Worm (Caenorhabditis elegans) whole organism, young adult: ENCODE data around the gene W06A7.2.

Source experiments
- B0035.1 ChIP-seq: sonication (generic microtip); optimal IDR thresholded peaks from 2 replicates; lab custom pipeline; 2016; ENCODE audit warnings: missing genetic modification characterization, mild to moderate bottlenecking, missing compliant biosample characterization, missing genotype, missing genetic modification reagents
- B0261.1 ChIP-seq: sonication (generic microtip); optimal IDR thresholded peaks from 2 replicates; lab custom pipeline; 2016; ENCODE audit warnings: mild to moderate bottlenecking, missing genetic modification characterization, moderate library complexity, missing compliant biosample characterization
- F10E7.11 ChIP-seq: sonication (generic microtip); optimal IDR thresholded peaks from 2 replicates; lab custom pipeline; 2017; ENCODE audit warnings: mild to moderate bottlenecking, missing genetic modification characterization, moderate library complexity, missing compliant biosample characterization
- F33H1.4 ChIP-seq: fragments of 200-800 bp; sonication (Bioruptor generic); IDR thresholded peaks from 2 replicates; pipeline ENCODE4 v1.3.6; 2022; ENCODE audit warnings: missing genetic modification reagents, missing genetic modification characterization, missing compliant biosample characterization
- F39B2.1 ChIP-seq: fragments of 200-800 bp; sonication (Bioruptor generic); IDR thresholded peaks from 2 replicates; pipeline ENCODE4 v1.3.6; 2022; ENCODE audit warnings: missing genetic modification reagents, missing genetic modification characterization, missing compliant biosample characterization
- F52B5.7 ChIP-seq: sonication (generic microtip); optimal IDR thresholded peaks from 2 replicates; lab custom pipeline; 2016; ENCODE audit warnings: mild to moderate bottlenecking, missing genetic modification characterization, missing compliant biosample characterization
- F55B11.4 ChIP-seq: sonication (generic microtip); optimal IDR thresholded peaks from 2 replicates; lab custom pipeline; 2016; ENCODE audit warnings: missing compliant biosample characterization, missing genetic modification characterization, borderline replicate concordance; ENCODE audit not compliant: insufficient read depth
- F57C9.4 ChIP-seq: sonication (generic microtip); optimal IDR thresholded peaks from 2 replicates; lab custom pipeline; 2017; ENCODE audit warnings: mild to moderate bottlenecking, missing genetic modification characterization, missing compliant biosample characterization
- T07F8.4 ChIP-seq: sonication (generic microtip); optimal IDR thresholded peaks from 2 replicates; lab custom pipeline; 2016; ENCODE audit warnings: mild to moderate bottlenecking, missing genetic modification characterization, moderate library complexity, missing compliant biosample characterization
- Y79H2A.3 ChIP-seq: fragments of 200-800 bp; sonication (Bioruptor generic); conservative IDR thresholded peaks from 2 replicates; pipeline ENCODE4 v1.3.6; 2022; ENCODE audit warnings: missing genetic modification reagents, missing genetic modification characterization, missing compliant biosample characterization
- ZK185.1 ChIP-seq: sonication (generic microtip); optimal IDR thresholded peaks from 2 replicates; lab custom pipeline; 2016; ENCODE audit warnings: mild to moderate bottlenecking, missing genetic modification characterization, missing compliant biosample characterization; ENCODE audit not compliant: poor library complexity, severe bottlenecking
- aptf-3 ChIP-seq: fragments of 200-800 bp; sonication (Bioruptor generic); IDR thresholded peaks from 2 replicates; pipeline ENCODE4 v1.3.6; 2022; ENCODE audit warnings: missing genetic modification characterization, missing compliant biosample characterization
- atf-7 ChIP-seq: sonication (generic microtip); optimal IDR thresholded peaks from 2 replicates; lab custom pipeline; 2017; ENCODE audit warnings: mild to moderate bottlenecking, missing genetic modification characterization, missing compliant biosample characterization
- athp-1 ChIP-seq: sonication (generic microtip); optimal IDR thresholded peaks from 2 replicates; lab custom pipeline; 2017; ENCODE audit warnings: mild to moderate bottlenecking, missing genetic modification characterization, missing compliant biosample characterization
- attf-5 ChIP-seq: fragments of 200-800 bp; sonication (Bioruptor generic); optimal IDR thresholded peaks from 2 replicates; lab custom pipeline; 2018; ENCODE audit warnings: mild to moderate bottlenecking, missing genetic modification characterization, missing compliant biosample characterization
- ccch-3 ChIP-seq: fragments of 200-800 bp; sonication (Bioruptor generic); optimal IDR thresholded peaks from 2 replicates; lab custom pipeline; 2018; ENCODE audit warnings: mild to moderate bottlenecking, missing genetic modification characterization, missing compliant biosample characterization
- ceh-58 ChIP-seq: fragments of 200-800 bp; sonication (Bioruptor generic); IDR thresholded peaks from 2 replicates; pipeline ENCODE4 v1.3.6; 2022; ENCODE audit warnings: missing genetic modification characterization, missing compliant biosample characterization
- dox-1 ChIP-seq: fragments of 200-800 bp; sonication (Bioruptor generic); IDR thresholded peaks from 2 replicates; pipeline ENCODE4 v1.3.6; 2022; ENCODE audit warnings: missing genetic modification reagents, missing genetic modification characterization, missing compliant biosample characterization
- dpff-1 ChIP-seq: sonication (generic microtip); optimal IDR thresholded peaks from 2 replicates; lab custom pipeline; 2017; ENCODE audit warnings: mild to moderate bottlenecking, missing genetic modification characterization, missing compliant biosample characterization
- dpl-1 ChIP-seq: fragments of 150-350 bp; optimal IDR thresholded peaks from 2 replicates; lab custom pipeline; 2014; ENCODE audit warnings: missing biosample characterization, missing genetic modification reagents, missing genetic modification characterization
- efl-1 ChIP-seq: fragments of 150-350 bp; optimal IDR thresholded peaks from 2 replicates; lab custom pipeline; 2014; ENCODE audit warnings: missing biosample characterization, missing genetic modification reagents, missing genetic modification characterization
- egl-18 ChIP-seq: fragments of 200-800 bp; sonication (Bioruptor generic); IDR thresholded peaks from 2 replicates; pipeline ENCODE4 v1.3.6; 2022; ENCODE audit warnings: missing genetic modification reagents, missing genetic modification characterization, missing compliant biosample characterization
- egl-44 ChIP-seq: fragments of 200-800 bp; sonication (Bioruptor generic); IDR thresholded peaks from 2 replicates; pipeline ENCODE4 v1.3.6; 2022; ENCODE audit warnings: missing genetic modification reagents, missing genetic modification characterization, missing compliant biosample characterization
- ekl-4 ChIP-seq: fragments of 200-800 bp; sonication (Bioruptor generic); IDR thresholded peaks from 2 replicates; pipeline ENCODE4 v1.3.6; 2022; ENCODE audit warnings: missing genetic modification reagents, missing genetic modification characterization, missing compliant biosample characterization
- hmg-20 ChIP-seq: fragments of 200-800 bp; sonication (Bioruptor generic); IDR thresholded peaks from 2 replicates; pipeline ENCODE4 v1.3.6; 2022; ENCODE audit warnings: missing genetic modification reagents, missing genetic modification characterization, missing compliant biosample characterization
- let-607 ChIP-seq, 2 experiments: fragments of 200-800 bp in 1 of 2; sonication (Bioruptor generic) in 1 of 2; sonication (generic microtip) in 1 of 2; optimal IDR thresholded peaks; 2 replicates each; lab custom pipeline; 2016 to 2018; ENCODE audit warnings: mild to moderate bottlenecking in 2 of 2, missing compliant biosample characterization in 2 of 2, missing genetic modification characterization in 2 of 2, moderate library complexity in 2 of 2, missing genotype in 1 of 2
- lin-40 ChIP-seq: sonication (generic microtip); optimal IDR thresholded peaks from 2 replicates; lab custom pipeline; 2016; ENCODE audit warnings: missing genetic modification characterization, mild to moderate bottlenecking, missing compliant biosample characterization, missing genotype, missing genetic modification reagents
- lir-1 ChIP-seq: fragments of 200-800 bp; sonication (Bioruptor generic); conservative IDR thresholded peaks from 2 replicates; pipeline ENCODE4 v1.3.6; 2022; ENCODE audit warnings: missing genetic modification reagents, missing genetic modification characterization, missing compliant biosample characterization
- madf-10 ChIP-seq: sonication (generic microtip); optimal IDR thresholded peaks from 2 replicates; lab custom pipeline; 2016; ENCODE audit warnings: mild to moderate bottlenecking, missing genetic modification characterization, missing compliant biosample characterization
- madf-3 ChIP-seq: fragments of 200-800 bp; sonication (Bioruptor generic); IDR thresholded peaks from 2 replicates; pipeline ENCODE4 v1.3.6; 2022; ENCODE audit warnings: missing genetic modification reagents, missing genetic modification characterization, missing compliant biosample characterization
- mxl-1 ChIP-seq: sonication (generic microtip); optimal IDR thresholded peaks from 2 replicates; lab custom pipeline; 2016; ENCODE audit warnings: missing genetic modification characterization, missing compliant biosample characterization
- nhr-27 ChIP-seq: fragments of 200-800 bp; sonication (Bioruptor generic); optimal IDR thresholded peaks from 2 replicates; lab custom pipeline; 2018; ENCODE audit warnings: mild to moderate bottlenecking, missing genetic modification characterization, moderate library complexity, missing compliant biosample characterization
- rcor-1 ChIP-seq: fragments of 200-800 bp; sonication (Bioruptor generic); IDR thresholded peaks from 2 replicates; pipeline ENCODE4 v1.3.6; 2022; ENCODE audit warnings: missing genetic modification reagents, missing genetic modification characterization, missing compliant biosample characterization
- rec-8 ChIP-seq, 2 experiments: sonication (generic microtip); optimal IDR thresholded peaks; 2 replicates each; lab custom pipeline; 2016; ENCODE audit warnings: mild to moderate bottlenecking in 2 of 2, missing genetic modification characterization in 2 of 2, missing genetic modification reagents in 2 of 2, missing genotype in 2 of 2, missing biosample characterization in 1 of 2, missing compliant biosample characterization in 1 of 2, moderate library complexity in 1 of 2
- repo-1 ChIP-seq: sonication (generic microtip); optimal IDR thresholded peaks from 2 replicates; lab custom pipeline; 2017; ENCODE audit warnings: mild to moderate bottlenecking, missing genetic modification characterization, missing compliant biosample characterization
- rpc-1 ChIP-seq, 2 experiments: fragments of 150-350 bp in 1 of 2; sonication (generic microtip) in 1 of 2; optimal IDR thresholded peaks; 2 replicates each; lab custom pipeline; 2014 to 2018; ENCODE audit warnings: missing biosample characterization in 1 of 2, missing genetic modification characterization in 1 of 2, missing genetic modification reagents in 1 of 2, missing genotype in 1 of 2
- snpc-1.1 ChIP-seq: sonication (generic microtip); optimal IDR thresholded peaks from 2 replicates; lab custom pipeline; 2017; ENCODE audit warnings: missing genetic modification characterization, mild to moderate bottlenecking, missing compliant biosample characterization, antibody characterized with exemption, moderate library complexity, missing genotype, missing genetic modification reagents; ENCODE audit not compliant: insufficient read depth
- snpc-3.4 ChIP-seq: sonication (generic microtip); optimal IDR thresholded peaks from 2 replicates; lab custom pipeline; 2017; ENCODE audit warnings: missing genetic modification characterization, mild to moderate bottlenecking, missing compliant biosample characterization, antibody characterized with exemption, moderate library complexity, missing genotype, missing genetic modification reagents
- snpc-4 ChIP-seq, 5 experiments: fragments of 150-350 bp in 1 of 5; sonication (generic microtip) in 4 of 5; optimal IDR thresholded peaks; 2 replicates each; lab custom pipeline; 2014 to 2018; ENCODE audit warnings: missing genetic modification characterization in 5 of 5, missing biosample characterization in 3 of 5, antibody characterized with exemption in 2 of 5, mild to moderate bottlenecking in 2 of 5, missing compliant biosample characterization in 2 of 5, missing genotype in 2 of 5, moderate library complexity in 2 of 5, missing genetic modification reagents in 1 of 5
- somi-1 ChIP-seq: fragments of 200-800 bp; sonication (Bioruptor generic); optimal IDR thresholded peaks from 2 replicates; lab custom pipeline; 2018; ENCODE audit warnings: mild to moderate bottlenecking, missing genetic modification characterization, missing compliant biosample characterization
- tbp1 ChIP-seq: fragments of 200-800 bp; sonication (Bioruptor generic); optimal IDR thresholded peaks from 2 replicates; lab custom pipeline; 2018; ENCODE audit warnings: mild to moderate bottlenecking, missing genetic modification characterization, missing compliant biosample characterization
- tbx-9 ChIP-seq: sonication (generic microtip); optimal IDR thresholded peaks from 2 replicates; lab custom pipeline; 2016; ENCODE audit warnings: borderline replicate concordance, missing genetic modification characterization, inconsistent platforms, missing compliant biosample characterization
- zfh-2 ChIP-seq: fragments of 200-800 bp; sonication (Bioruptor generic); conservative IDR thresholded peaks from 2 replicates; pipeline ENCODE4 v1.3.6; 2022; ENCODE audit warnings: missing genetic modification reagents, missing genetic modification characterization, missing compliant biosample characterization
- ztf-18 ChIP-seq: sonication (generic microtip); optimal IDR thresholded peaks from 2 replicates; lab custom pipeline; 2016; ENCODE audit warnings: missing genotype, mild to moderate bottlenecking, missing genetic modification characterization, missing compliant biosample characterization
- ztf-22 ChIP-seq: fragments of 200-800 bp; sonication (Bioruptor generic); optimal IDR thresholded peaks from 2 replicates; lab custom pipeline; 2018; ENCODE audit warnings: mild to moderate bottlenecking, missing genetic modification characterization, moderate library complexity, missing compliant biosample characterization
- ztf-3 ChIP-seq: fragments of 200-800 bp; sonication (Bioruptor generic); optimal IDR thresholded peaks from 2 replicates; lab custom pipeline; 2018; ENCODE audit warnings: mild to moderate bottlenecking, missing genetic modification characterization, missing compliant biosample characterization

W06A7.2 gene

DNA sequence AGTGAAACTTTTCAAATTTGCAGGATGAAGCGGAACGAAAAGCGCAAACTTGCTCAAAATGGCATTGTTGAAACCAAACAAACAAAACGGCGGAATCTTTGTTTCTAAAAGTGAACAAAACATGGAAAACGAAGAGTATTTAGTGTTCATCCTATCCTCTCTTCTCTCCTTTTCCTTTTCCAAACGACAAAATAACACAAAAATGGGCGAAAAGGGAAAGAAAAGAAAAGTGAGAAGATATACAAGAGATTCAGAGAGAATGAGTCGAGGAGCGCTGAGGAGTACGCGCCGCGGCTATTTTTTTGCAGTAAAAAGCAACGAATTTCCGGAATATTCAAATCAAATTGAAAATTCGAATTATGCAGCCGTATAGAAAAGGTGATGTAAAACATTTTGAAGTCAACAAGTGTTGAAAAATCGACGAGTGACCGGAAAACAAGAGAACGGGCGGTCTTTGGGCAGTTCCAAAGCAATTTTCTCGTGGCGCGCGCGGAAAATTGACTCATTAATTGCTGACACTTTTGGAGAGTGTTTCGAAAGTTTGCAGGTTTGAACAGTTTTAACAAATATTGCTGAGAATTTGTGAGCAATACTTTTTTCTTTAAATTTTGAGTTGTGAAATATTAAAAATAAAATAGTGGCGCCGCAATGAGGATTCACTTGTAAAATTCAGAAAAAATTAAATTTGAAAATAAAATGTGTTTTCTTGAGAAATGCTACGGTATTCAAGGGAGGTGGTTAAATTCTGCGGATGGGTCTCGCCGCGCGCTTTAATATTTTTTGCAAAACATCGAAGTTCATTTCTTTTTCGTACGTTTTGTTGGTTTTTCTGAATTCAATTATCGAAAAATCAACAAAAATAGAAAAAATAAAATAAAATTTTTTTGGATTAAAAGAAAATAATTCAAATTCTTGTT, 13.7 kb downstream of the W06A7.2 start (continued):
- TF ChIP-seq tbp1 (GFP tag; lab: Kevin White, UChicago) = no peak
- TF ChIP-seq rec-8 (tag; optimal IDR thresholded peaks at IDR 0.05; lab: Kevin White, UChicago) = no peak
- TF ChIP-seq F39B2.1 = no peak
- no peak for TF ChIP-seq ekl-4 (GFP tag; lab: Robert Waterston, UW)
- 0 out of 2 replicates have a peak, but pooled peaks have one; percentile 21 for TF ChIP-seq dox-1 (GFP tag; lab: Robert Waterston, UW)
- no peak for TF ChIP-seq atf-7 (tag; lab: Kevin White, UChicago)
- peak; percentile 69 for TF ChIP-seq F33H1.4 (GFP tag; lab: Robert Waterston, UW)
- no peak for TF ChIP-seq snpc-1.1 (tag; lab: Kevin White, UChicago)
- no peak for TF ChIP-seq ccch-3 (GFP tag; lab: Kevin White, UChicago)
- TF ChIP-seq F55B11.4 (tag; lab: Kevin White, UChicago) = no peak
- no peak for TF ChIP-seq nhr-27 (tag; lab: Kevin White, UChicago)
- no peak for TF ChIP-seq dpff-1 (tag; lab: Kevin White, UChicago)
- TF ChIP-seq ztf-22 (GFP tag; lab: Kevin White, UChicago) = no peak
- TF ChIP-seq Y79H2A.3 (GFP tag; lab: Robert Waterston, UW) = peak; percentile 63; the same call in 1 of the 2 replicates
- no peak for TF ChIP-seq madf-10 (tag; lab: Kevin White, UChicago)
- TF ChIP-seq egl-18 (GFP tag; lab: Robert Waterston, UW) = no peak
- no peak for TF ChIP-seq B0035.1 (tag; lab: Kevin White, UChicago)
- no peak for TF ChIP-seq egl-44 (GFP tag; lab: Robert Waterston, UW)
- TF ChIP-seq athp-1 (tag; lab: Kevin White, UChicago) = no peak
- TF ChIP-seq rcor-1 (GFP tag; lab: Robert Waterston, UW) = no peak
- no peak for TF ChIP-seq ztf-3
- no peak for TF ChIP-seq ceh-58 (GFP tag; lab: Robert Waterston, UW)
- no peak for TF ChIP-seq ztf-18 (tag; lab: Kevin White, UChicago)
- TF ChIP-seq lir-1 = no peak
- TF ChIP-seq lin-40 (tag; lab: Kevin White, UChicago) = no peak
- TF ChIP-seq repo-1 (tag; lab: Kevin White, UChicago) = no peak
- TF ChIP-seq somi-1 (GFP tag; lab: Kevin White, UChicago) = no peak
- no peak for TF ChIP-seq F10E7.11 (tag; lab: Kevin White, UChicago)
- no peak for TF ChIP-seq snpc-3.4
- no peak for TF ChIP-seq zfh-2
- peak; percentile 88 for TF ChIP-seq efl-1 (GFP tag; lab: Kevin White, UChicago)
- no peak for TF ChIP-seq T07F8.4 (tag; lab: Kevin White, UChicago)
- no peak for TF ChIP-seq let-607 (tag; optimal IDR thresholded peaks at IDR 0.05; lab: Kevin White, UChicago)
- no peak for TF ChIP-seq aptf-3
- TF ChIP-seq madf-3 (GFP tag; lab: Robert Waterston, UW) = no peak
- TF ChIP-seq attf-5 (GFP tag; lab: Kevin White, UChicago) = no peak

DNA sequence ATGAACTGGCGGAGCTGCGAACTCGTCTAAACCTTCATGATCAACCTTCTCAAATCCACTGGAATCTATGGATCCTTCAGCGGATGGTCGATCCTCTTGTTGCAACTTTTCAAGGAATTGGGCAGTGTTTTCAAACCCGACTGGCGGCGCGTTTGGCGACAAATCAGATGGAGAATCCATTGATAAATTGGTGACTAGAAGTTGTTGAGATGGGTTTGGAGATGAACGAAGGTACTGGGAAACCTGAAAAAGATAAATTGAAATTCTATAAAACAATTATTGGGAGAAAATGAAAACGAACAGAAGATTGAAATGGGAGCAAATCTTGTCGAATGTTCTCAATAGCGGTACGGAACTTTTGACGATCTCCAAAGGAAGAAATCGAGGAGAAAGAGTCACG, 16.5 kb downstream of the W06A7.2 start:
- no peak for TF ChIP-seq mxl-1 (tag; lab: Kevin White, UChicago)
- no peak for TF ChIP-seq ZK185.1 (tag; lab: Kevin White, UChicago)
- no peak for TF ChIP-seq snpc-1.1 (tag; lab: Kevin White, UChicago)
- TF ChIP-seq rpc-1 (optimal IDR thresholded peaks at IDR 0.05; lab: Kevin White, UChicago) = no peak
- no peak for TF ChIP-seq rpc-1 (tag; optimal IDR thresholded peaks at IDR 0.05; lab: Kevin White, UChicago)
- TF ChIP-seq B0261.1 = no peak
- no peak for TF ChIP-seq snpc-4 (GFP tag; optimal IDR thresholded peaks at IDR 0.05; lab: Kevin White, UChicago)
- TF ChIP-seq snpc-4 (tag; optimal IDR thresholded peaks at IDR 0.05; lab: Kevin White, UChicago) = no peak
- TF ChIP-seq F57C9.4 (tag; lab: Kevin White, UChicago) = no peak
- no peak for TF ChIP-seq dpl-1 (GFP tag; lab: Kevin White, UChicago)
- TF ChIP-seq tbx-9 (tag; lab: Kevin White, UChicago) = no peak
- no peak for TF ChIP-seq F52B5.7
- TF ChIP-seq hmg-20 (GFP tag; lab: Robert Waterston, UW) = no peak
